Fruit fly (Drosophila melanogaster): Measurements from ENCODE around the gene SLIRP1.
A peak's percentile ranks its signal among the peaks of the same experiment; 100 is the strongest.

The SLIRP1 gene

dm6 chrX:21322289-21322981 is 3.3 kb upstream of the SLIRP1 start (continued):
- no peak for TF ChIP-seq CG6791 (GFP tag; IDR thresholded peaks at IDR 0.05; ENCODE audit: partially characterized antibody)
- no peak for TF ChIP-seq CG17328 (GFP tag; IDR thresholded peaks at IDR 0.05)
- TF ChIP-seq CG30020 (tag; optimal IDR thresholded peaks at IDR 0.05) = peak; percentile 4
- no peak for TF ChIP-seq Usf (GFP tag; optimal IDR thresholded peaks at IDR 0.05)
- peak; percentile 78 for TF ChIP-seq sug (tag; optimal IDR thresholded peaks at IDR 0.05)
- no peak for TF ChIP-seq NK7.1 (GFP tag; optimal IDR thresholded peaks at IDR 0.05)
- peak; percentile 42; the same call in 1 of the 2 replicates for TF ChIP-seq sisA (GFP tag; IDR thresholded peaks at IDR 0.05)
- TF ChIP-seq gem (tag; optimal IDR thresholded peaks at IDR 0.05) = peak; percentile 4
- no peak for TF ChIP-seq CG10654 (GFP tag; optimal IDR thresholded peaks at IDR 0.05)
- TF ChIP-seq YL-1 (GFP tag; optimal IDR thresholded peaks at IDR 0.05) = no peak
- no peak for TF ChIP-seq pros (GFP tag; optimal IDR thresholded peaks at IDR 0.05)
- no peak for TF ChIP-seq az2 (GFP tag; optimal IDR thresholded peaks at IDR 0.05)
- TF ChIP-seq peb (GFP tag; IDR thresholded peaks at IDR 0.05) = no peak
- TF ChIP-seq CG12942 (GFP tag; optimal IDR thresholded peaks at IDR 0.05) = no peak
- TF ChIP-seq CG17361 (GFP tag; IDR thresholded peaks at IDR 0.05) = peak; percentile 88
- peak; percentile 23; the same call in 1 of the 3 replicates for TF ChIP-seq CG34422 (GFP tag; IDR thresholded peaks at IDR 0.05)

- TF ChIP-seq bbx (GFP tag; IDR thresholded peaks at IDR 0.05; ENCODE audit: partially characterized antibody) (0 out of 2 replicates have a peak, but pooled peaks have one; percentile 23), danr (GFP tag; IDR thresholded peaks at IDR 0.05) (no peak), sens (GFP tag) (peak; percentile 9)
Measured at dm6 chrX:21317422-21317821, 1.7 kb downstream of the SLIRP1 start, which contains the start of gene CG1801. TSS of gene CG1801 (minus strand) at chrX:21317522.

- TF ChIP-seq HLH54F (GFP tag; optimal IDR thresholded peaks at IDR 0.05) = no peak
- no peak for TF ChIP-seq CG8290 (GFP tag; optimal IDR thresholded peaks at IDR 0.05)
- peak in 1 of 2 experiments; percentile 64 for TF ChIP-seq CG8290 (tag; optimal IDR thresholded peaks at IDR 0.05)
- no peak for TF ChIP-seq CG2199 (GFP tag; IDR thresholded peaks at IDR 0.05)
- no peak for TF ChIP-seq CG12391 (tag; optimal IDR thresholded peaks at IDR 0.05)
- peak; percentile 36 for TF ChIP-seq CG4617 (GFP tag; optimal IDR thresholded peaks at IDR 0.05; ENCODE audit: borderline replicate concordance)
- TF ChIP-seq CG34224 (GFP tag; IDR thresholded peaks at IDR 0.05; ENCODE audit: partially characterized antibody) = peak; percentile 60
- TF ChIP-seq az2 (GFP tag; optimal IDR thresholded peaks at IDR 0.05) = no peak
- no peak for TF ChIP-seq CG1647 (GFP tag; optimal IDR thresholded peaks at IDR 0.05)
- TF ChIP-seq Sry-δ (GFP tag; optimal IDR thresholded peaks at IDR 0.05) = peak; percentile 94
- TF ChIP-seq CG4424 (GFP tag; optimal IDR thresholded peaks at IDR 0.05) = no peak
- TF ChIP-seq Ptx1 (GFP tag; IDR thresholded peaks at IDR 0.05) = no peak
- TF ChIP-seq Dip3 (GFP tag; optimal IDR thresholded peaks at IDR 0.05) = no peak
- peak; percentile 10 for TF ChIP-seq pho (GFP tag; optimal IDR thresholded peaks at IDR 0.05)
- TF ChIP-seq Chrac-16 (GFP tag; optimal IDR thresholded peaks at IDR 0.05) = no peak
- no peak for TF ChIP-seq CG3281 (GFP tag; optimal IDR thresholded peaks at IDR 0.05)
- TF ChIP-seq CG4820 (GFP tag; optimal IDR thresholded peaks at IDR 0.05) = peak; percentile 76
- no peak for TF ChIP-seq CG33557 (GFP tag; optimal IDR thresholded peaks at IDR 0.05)
- TF ChIP-seq CHES-1-like (GFP tag; optimal IDR thresholded peaks at IDR 0.05) = peak; percentile 14
- peak; percentile 84 for TF ChIP-seq MESR4 (GFP tag; optimal IDR thresholded peaks at IDR 0.05)
- no peak for TF ChIP-seq gem (tag; optimal IDR thresholded peaks at IDR 0.05)
- peak; percentile 64; the same call in 1 of the 2 replicates for TF ChIP-seq sna (GFP tag; IDR thresholded peaks at IDR 0.05; ENCODE audit: partially characterized antibody)
- peak; percentile 77 for TF ChIP-seq bbx (GFP tag; IDR thresholded peaks at IDR 0.05; ENCODE audit: partially characterized antibody)
- TF ChIP-seq Spps (tag; optimal IDR thresholded peaks at IDR 0.05) = no peak
- TF ChIP-seq phol (tag; optimal IDR thresholded peaks at IDR 0.05) = peak; percentile 47
- TF ChIP-seq trem (tag; optimal IDR thresholded peaks at IDR 0.05) = peak; percentile 12
- TF ChIP-seq nau (GFP tag; optimal IDR thresholded peaks at IDR 0.05) = no peak
- TF ChIP-seq Ssrp (tag; optimal IDR thresholded peaks at IDR 0.05) = no peak
- peak; percentile 2 for TF ChIP-seq lbe (GFP tag; optimal IDR thresholded peaks at IDR 0.05)
- no peak for TF ChIP-seq gt (GFP tag; IDR thresholded peaks at IDR 0.05)
- no peak for TF ChIP-seq CG11247 (GFP tag; IDR thresholded peaks at IDR 0.05)
Measured at dm6 chrX:21315852-21316251, 3.2 kb downstream of the SLIRP1 start, which contains the start of gene Rpt6. TSS of gene Rpt6 (plus strand) at chrX:21316052.

Measured in whole organism, embryonic.